Comparison of ENCODE assay signal across 1 fruit fly cellular context in genomic region chr2L:490150-491095, dm6.
A peak's percentile ranks its signal among the peaks of the same experiment; 100 is the strongest.
TF ChIP-seq lines count a peak whose summit lies in the region.

No protein-coding gene starts in this region.

TF ChIP-seq in whole organism, embryonic, 481 proteins besides CTCF, POLR2A, EP300 and RAD21 (continued from another document and continues in another):
- TF ChIP-seq jing (GFP tag; optimal IDR thresholded peaks at IDR 0.05; lab: Kevin White, UChicago) (peak; percentile 22), kni (GFP tag; optimal IDR thresholded peaks at IDR 0.05; lab: Kevin White, UChicago) (peak; percentile 21), dmrt11E (tag; optimal IDR thresholded peaks at IDR 0.05; lab: Kevin White, UChicago) (peak; percentile 20), sd (tag; optimal IDR thresholded peaks at IDR 0.05; lab: Kevin White, UChicago) (peak; percentile 79), CG31365 (tag; optimal IDR thresholded peaks at IDR 0.05; lab: Kevin White, UChicago) (no peak), tap (tag; optimal IDR thresholded peaks at IDR 0.05; lab: Kevin White, UChicago) (no peak), CG6683 (GFP tag; optimal IDR thresholded peaks at IDR 0.05; lab: Kevin White, UChicago) (no peak), CG33213 (GFP tag; optimal IDR thresholded peaks at IDR 0.05; lab: Kevin White, UChicago) (peak; percentile 95), vnd (GFP tag; IDR thresholded peaks at IDR 0.05; lab: Robert Waterston, UW; ENCODE audit: partially characterized antibody) (0 out of 3 replicates have a peak, but pooled peaks have one; percentile 27), Oaz (GFP tag; IDR thresholded peaks at IDR 0.05; lab: Robert Waterston, UW) (no peak), sens (GFP tag; lab: Kevin White, UChicago) (peak; percentile 86), CG2712 (tag; optimal IDR thresholded peaks at IDR 0.05; lab: Kevin White, UChicago) (peak; percentile 60), Vsx1 (GFP tag; optimal IDR thresholded peaks at IDR 0.05; lab: Kevin White, UChicago) (peak; percentile 46), CG17361 (GFP tag; IDR thresholded peaks at IDR 0.05; lab: Robert Waterston, UW) (peak; percentile 57), CG15073 (GFP tag; optimal IDR thresholded peaks at IDR 0.05; lab: Kevin White, UChicago) (no peak), aop (GFP tag; IDR thresholded peaks at IDR 0.05; lab: Robert Waterston, UW) (no peak), CG10366 (GFP tag; IDR thresholded peaks at IDR 0.05; lab: Robert Waterston, UW) (peak; percentile 63), Spps (tag; optimal IDR thresholded peaks at IDR 0.05; lab: Kevin White, UChicago) (peak; percentile 18), E2f1 (GFP tag; IDR thresholded peaks at IDR 0.05; lab: Robert Waterston, UW) (peak; percentile 66), CG7963 (GFP tag; IDR thresholded peaks at IDR 0.05; lab: Robert Waterston, UW; ENCODE audit: partially characterized antibody) (0 out of 3 replicates have a peak, but pooled peaks have one; percentile 28), CG2199 (GFP tag; IDR thresholded peaks at IDR 0.05; lab: Robert Waterston, UW) (peak; percentile 71; the same call in 2 of the 3 replicates), abd-A (tag; optimal IDR thresholded peaks at IDR 0.05; lab: Kevin White, UChicago) (peak; percentile 41), CG31224 (GFP tag; IDR thresholded peaks at IDR 0.05; lab: Robert Waterston, UW) (no peak), da (GFP tag; optimal IDR thresholded peaks at IDR 0.05; lab: Kevin White, UChicago) (peak; percentile 90), zen2 (GFP tag; IDR thresholded peaks at IDR 0.05; lab: Robert Waterston, UW; ENCODE audit: partially characterized antibody) (peak; percentile 97), Usf (GFP tag; optimal IDR thresholded peaks at IDR 0.05; lab: Kevin White, UChicago) (peak; percentile 35), tgo (GFP tag; IDR thresholded peaks at IDR 0.05; lab: Robert Waterston, UW) (peak; percentile 53), CG7745 (tag; optimal IDR thresholded peaks at IDR 0.05; lab: Kevin White, UChicago) (no peak), twi (tag; optimal IDR thresholded peaks at IDR 0.05; lab: Kevin White, UChicago) (peak; percentile 43), lov (optimal IDR thresholded peaks at IDR 0.05; lab: Kevin White, UChicago) (no peak), lov (GFP tag; IDR thresholded peaks at IDR 0.05; lab: Robert Waterston, UW) (0 out of 3 replicates have a peak, but pooled peaks have one; percentile 48), Blimp-1 (GFP tag; optimal IDR thresholded peaks at IDR 0.05; lab: Kevin White, UChicago) (peak; percentile 76), Doc3 (GFP tag; IDR thresholded peaks at IDR 0.05; lab: Robert Waterston, UW; ENCODE audit: partially characterized antibody) (no peak; the same call in 2 of the 3 replicates), CG32767 (GFP tag; IDR thresholded peaks at IDR 0.05; lab: Robert Waterston, UW) (no peak), jigr1 (GFP tag; IDR thresholded peaks at IDR 0.05; lab: Robert Waterston, UW) (no peak), CG13894 (tag; optimal IDR thresholded peaks at IDR 0.05; lab: Kevin White, UChicago) (peak; percentile 72), sug (tag; optimal IDR thresholded peaks at IDR 0.05; lab: Kevin White, UChicago) (peak; percentile 62), CG4707 (GFP tag; optimal IDR thresholded peaks at IDR 0.05; lab: Kevin White, UChicago) (peak; percentile 21), CG17802 (tag; optimal IDR thresholded peaks at IDR 0.05; lab: Kevin White, UChicago) (peak; percentile 20), E2f2 (GFP tag; IDR thresholded peaks at IDR 0.05; lab: Robert Waterston, UW) (peak; percentile 100), klu (GFP tag; IDR thresholded peaks at IDR 0.05; lab: Robert Waterston, UW) (peak; percentile 27; the same call in 1 of the 2 replicates), CG11560 (tag; IDR thresholded peaks at IDR 0.05; lab: Robert Waterston, UW) (peak; percentile 58; the same call in 1 of the 3 replicates), Side (GFP tag; optimal IDR thresholded peaks at IDR 0.05; lab: Kevin White, UChicago) (peak; percentile 73), amos (GFP tag; IDR thresholded peaks at IDR 0.05; lab: Robert Waterston, UW; ENCODE audit: partially characterized antibody) (peak; percentile 51; the same call in 1 of the 2 replicates), lmd (GFP tag; IDR thresholded peaks at IDR 0.05; lab: Robert Waterston, UW) (peak; percentile 76), sc (optimal IDR thresholded peaks at IDR 0.05; lab: Kevin White, UChicago) (no peak), sc (GFP tag; optimal IDR thresholded peaks at IDR 0.05; lab: Kevin White, UChicago) (peak; percentile 23), zf30C (GFP tag; optimal IDR thresholded peaks at IDR 0.05; lab: Kevin White, UChicago) (no peak), CG34422 (GFP tag; IDR thresholded peaks at IDR 0.05; lab: Robert Waterston, UW) (peak; percentile 74), YL-1 (GFP tag; optimal IDR thresholded peaks at IDR 0.05; lab: Kevin White, UChicago) (peak; percentile 58), Atf6 (GFP tag; IDR thresholded peaks at IDR 0.05; lab: Robert Waterston, UW) (peak; percentile 75), slou (GFP tag; optimal IDR thresholded peaks at IDR 0.05; lab: Kevin White, UChicago) (peak; percentile 30), inv (GFP tag; IDR thresholded peaks at IDR 0.05; lab: Robert Waterston, UW; ENCODE audit: partially characterized antibody) (no peak; the same call in 1 of the 2 replicates), CG18262 (tag; optimal IDR thresholded peaks at IDR 0.05; lab: Kevin White, UChicago) (peak; percentile 32), CG10147 (GFP tag; optimal IDR thresholded peaks at IDR 0.05; lab: Kevin White, UChicago) (peak; percentile 51), Atf3 (GFP tag; optimal IDR thresholded peaks at IDR 0.05; lab: Kevin White, UChicago) (peak; percentile 58), CG1024 (GFP tag; IDR thresholded peaks at IDR 0.05; lab: Robert Waterston, UW) (peak; percentile 62), CG4404 (GFP tag; IDR thresholded peaks at IDR 0.05; lab: Robert Waterston, UW) (peak; percentile 57), Dref (GFP tag; IDR thresholded peaks at IDR 0.05; lab: Robert Waterston, UW) (peak; percentile 43), CG8290 (GFP tag; optimal IDR thresholded peaks at IDR 0.05; lab: Kevin White, UChicago) (peak; percentile 86), CG8290 (tag; optimal IDR thresholded peaks at IDR 0.05; lab: Kevin White, UChicago) (peak in 1 of 2 experiments; percentile 79), Sox100B (GFP tag; optimal IDR thresholded peaks at IDR 0.05; lab: Kevin White, UChicago) (no peak), CG3726 (GFP tag; IDR thresholded peaks at IDR 0.05; lab: Robert Waterston, UW) (no peak), Jarid2 (GFP tag; optimal IDR thresholded peaks at IDR 0.05; lab: Kevin White, UChicago) (peak; percentile 96), CG16813 (GFP tag; IDR thresholded peaks at IDR 0.05; lab: Robert Waterston, UW; ENCODE audit: partially characterized antibody) (peak; percentile 30; the same call in 1 of the 3 replicates), fd3F (GFP tag; optimal IDR thresholded peaks at IDR 0.05; lab: Kevin White, UChicago) (peak; percentile 35), chn (GFP tag; optimal IDR thresholded peaks at IDR 0.05; lab: Kevin White, UChicago) (peak; percentile 77), hbn (GFP tag; IDR thresholded peaks at IDR 0.05; lab: Robert Waterston, UW; ENCODE audit: partially characterized antibody) (peak; percentile 50; the same call in 1 of the 2 replicates), onecut (GFP tag; IDR thresholded peaks at IDR 0.05; lab: Robert Waterston, UW) (peak; percentile 79), jumu (GFP tag; optimal IDR thresholded peaks at IDR 0.05; lab: Kevin White, UChicago) (peak; percentile 71), HLHmδ (GFP tag; optimal IDR thresholded peaks at IDR 0.05; lab: Kevin White, UChicago) (peak; percentile 45), z (GFP tag; IDR thresholded peaks at IDR 0.05; lab: Robert Waterston, UW) (0 out of 3 replicates have a peak, but pooled peaks have one; percentile 59), CG34376 (GFP tag; optimal IDR thresholded peaks at IDR 0.05; lab: Kevin White, UChicago) (peak; percentile 67), CG7271 (tag; optimal IDR thresholded peaks at IDR 0.05; lab: Kevin White, UChicago) (peak; percentile 45), CG14014 (GFP tag; IDR thresholded peaks at IDR 0.05; lab: Robert Waterston, UW) (peak; percentile 72), CG30020 (tag; optimal IDR thresholded peaks at IDR 0.05; lab: Kevin White, UChicago) (peak; percentile 34), wor (GFP tag; IDR thresholded peaks at IDR 0.05; lab: Robert Waterston, UW) (no peak), Max (GFP tag; optimal IDR thresholded peaks at IDR 0.05; lab: Kevin White, UChicago) (peak; percentile 39), CG4328 (GFP tag; optimal IDR thresholded peaks at IDR 0.05; lab: Kevin White, UChicago) (no peak), NC2α (GFP tag; optimal IDR thresholded peaks at IDR 0.05; lab: Kevin White, UChicago) (peak; percentile 37), h (optimal IDR thresholded peaks at IDR 0.05; lab: Kevin White, UChicago) (no peak), so (GFP tag; IDR thresholded peaks at IDR 0.05; lab: Robert Waterston, UW) (peak; percentile 75; the same call in 2 of the 3 replicates), Bteb2 (GFP tag; optimal IDR thresholded peaks at IDR 0.05; lab: Kevin White, UChicago) (no peak), slbo (GFP tag; IDR thresholded peaks at IDR 0.05; lab: Robert Waterston, UW) (peak; percentile 90), CG12769 (tag; optimal IDR thresholded peaks at IDR 0.05; lab: Kevin White, UChicago) (peak; percentile 69), Lhr (GFP tag; optimal IDR thresholded peaks at IDR 0.05; lab: Kevin White, UChicago) (peak; percentile 97), ato (GFP tag; IDR thresholded peaks at IDR 0.05; lab: Robert Waterston, UW; ENCODE audit: partially characterized antibody) (peak; percentile 60), insv (GFP tag; optimal IDR thresholded peaks at IDR 0.05; lab: Kevin White, UChicago) (peak; percentile 86 to 96), CG11504 (tag; optimal IDR thresholded peaks at IDR 0.05; lab: Kevin White, UChicago) (peak; percentile 65), CG15479 (GFP tag; optimal IDR thresholded peaks at IDR 0.05; lab: Kevin White, UChicago) (peak; percentile 41), kah (GFP tag; optimal IDR thresholded peaks at IDR 0.05; lab: Kevin White, UChicago) (peak; percentile 67), tx (GFP tag; optimal IDR thresholded peaks at IDR 0.05; lab: Kevin White, UChicago) (peak; percentile 70), CG8359 (GFP tag; optimal IDR thresholded peaks at IDR 0.05; lab: Kevin White, UChicago; ENCODE audit: borderline replicate concordance) (peak; percentile 99), Doc2 (GFP tag; IDR thresholded peaks at IDR 0.05; lab: Robert Waterston, UW) (no peak), vfl (GFP tag; optimal IDR thresholded peaks at IDR 0.05; lab: Kevin White, UChicago) (peak; percentile 52), CG14050 (GFP tag; IDR thresholded peaks at IDR 0.05; lab: Robert Waterston, UW) (no peak), CG3838 (GFP tag; optimal IDR thresholded peaks at IDR 0.05; lab: Kevin White, UChicago) (peak; percentile 37), CG16815 (GFP tag; optimal IDR thresholded peaks at IDR 0.05; lab: Kevin White, UChicago) (peak; percentile 58), CG10267 (tag; optimal IDR thresholded peaks at IDR 0.05; lab: Kevin White, UChicago) (peak; percentile 93), CG8765 (GFP tag; IDR thresholded peaks at IDR 0.05; lab: Robert Waterston, UW) (peak; percentile 44; the same call in 1 of the 2 replicates), pzg (GFP tag; optimal IDR thresholded peaks at IDR 0.05; lab: Kevin White, UChicago) (peak; percentile 90), CG6813 (GFP tag; optimal IDR thresholded peaks at IDR 0.05; lab: Kevin White, UChicago) (no peak), CG11085 (GFP tag; IDR thresholded peaks at IDR 0.05; lab: Robert Waterston, UW) (peak; percentile 71), CG12155 (GFP tag; optimal IDR thresholded peaks at IDR 0.05; lab: Kevin White, UChicago) (peak; percentile 46), otp (GFP tag; IDR thresholded peaks at IDR 0.05; lab: Robert Waterston, UW) (peak; percentile 72), HLH4C (GFP tag; IDR thresholded peaks at IDR 0.05; lab: Robert Waterston, UW; ENCODE audit: partially characterized antibody) (peak; percentile 41), CG2875 (GFP tag; optimal IDR thresholded peaks at IDR 0.05; lab: Kevin White, UChicago) (no peak), Scr (GFP tag; IDR thresholded peaks at IDR 0.05; lab: Robert Waterston, UW; ENCODE audit: partially characterized antibody) (peak; percentile 57), Lpt (GFP tag; optimal IDR thresholded peaks at IDR 0.05; lab: Kevin White, UChicago) (no peak), Hey (tag; optimal IDR thresholded peaks at IDR 0.05; lab: Kevin White, UChicago) (no peak), grn (GFP tag; optimal IDR thresholded peaks at IDR 0.05; lab: Kevin White, UChicago) (peak; percentile 96), pho (GFP tag; optimal IDR thresholded peaks at IDR 0.05; lab: Kevin White, UChicago) (peak; percentile 41), Trl (optimal IDR thresholded peaks at IDR 0.05; lab: Kevin White, UChicago) (peak; percentile 97 to 100), Trl (GFP tag; optimal IDR thresholded peaks at IDR 0.05; lab: Kevin White, UChicago) (peak; percentile 92), CG17912 (GFP tag; optimal IDR thresholded peaks at IDR 0.05; lab: Kevin White, UChicago) (peak; percentile 83), CG9215 (GFP tag; IDR thresholded peaks at IDR 0.05; lab: Robert Waterston, UW) (peak; percentile 60; the same call in 1 of the 2 replicates), exex (tag; optimal IDR thresholded peaks at IDR 0.05; lab: Kevin White, UChicago) (peak; percentile 78), zen (tag; optimal IDR thresholded peaks at IDR 0.05; lab: Kevin White, UChicago) (peak; percentile 25), C15 (GFP tag; IDR thresholded peaks at IDR 0.05; lab: Robert Waterston, UW) (no peak), sob (GFP tag; IDR thresholded peaks at IDR 0.05; lab: Robert Waterston, UW) (peak; percentile 80), CG7372 (GFP tag; IDR thresholded peaks at IDR 0.05; lab: Robert Waterston, UW) (peak; percentile 62), Hmx (GFP tag; optimal IDR thresholded peaks at IDR 0.05; lab: Kevin White, UChicago) (no peak), tup (GFP tag; optimal IDR thresholded peaks at IDR 0.05; lab: Kevin White, UChicago) (no peak), NFAT (GFP tag; IDR thresholded peaks at IDR 0.05; lab: Robert Waterston, UW) (peak; percentile 88), CG12391 (tag; optimal IDR thresholded peaks at IDR 0.05; lab: Kevin White, UChicago) (peak; percentile 45), row (GFP tag; IDR thresholded peaks at IDR 0.05; lab: Robert Waterston, UW) (peak; percentile 36; the same call in 1 of the 3 replicates), HHEX (GFP tag; optimal IDR thresholded peaks at IDR 0.05; lab: Kevin White, UChicago) (peak; percentile 24), maf-S (GFP tag; optimal IDR thresholded peaks at IDR 0.05; lab: Kevin White, UChicago) (peak; percentile 73), pros (GFP tag; optimal IDR thresholded peaks at IDR 0.05; lab: Kevin White, UChicago) (peak; percentile 52)
